Worm (Caenorhabditis elegans): ENCODE results near the gene str-205.

DNA sequence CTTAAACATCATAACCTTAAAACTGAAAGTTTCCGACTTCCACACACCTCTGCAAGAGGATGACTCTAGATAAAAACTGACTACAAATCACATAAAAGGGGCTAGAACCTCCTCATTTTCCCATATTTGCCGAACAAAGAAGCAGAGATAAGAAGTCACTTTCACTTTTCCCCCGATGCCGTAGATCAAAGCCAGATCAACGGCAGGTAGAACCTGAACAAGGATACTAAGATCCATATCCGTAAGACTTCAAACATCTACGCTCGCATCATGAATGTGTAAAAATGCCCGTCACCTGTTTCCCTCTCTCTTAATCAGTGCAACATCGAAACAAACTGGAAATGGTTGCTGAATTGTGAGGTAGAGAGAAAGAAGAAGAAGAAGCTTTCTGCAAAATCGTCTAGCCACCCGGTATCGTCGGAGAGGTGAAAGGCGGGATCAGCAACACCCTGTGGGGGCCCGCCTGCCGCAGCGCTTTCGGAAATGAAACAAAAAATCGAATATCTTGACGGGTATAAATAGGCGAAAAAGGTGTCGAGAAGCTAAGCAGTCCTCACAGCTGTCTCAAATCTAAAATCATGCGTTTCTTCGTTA, 11.0 kb downstream of the str-205 start, which contains the start of gene C02E7.6:
- TF ChIP-seq pha-4 (tag; optimal IDR thresholded peaks at IDR 0.05) (no peak), ceh-91 (GFP tag; IDR thresholded peaks at IDR 0.05) (no peak), Y56A3A.18 (GFP tag; IDR thresholded peaks at IDR 0.05) (no peak), C17E4.6 (GFP tag; IDR thresholded peaks at IDR 0.05) (no peak), nhr-179 (tag; optimal IDR thresholded peaks at IDR 0.05) (no peak), let-526 (GFP tag; IDR thresholded peaks at IDR 0.05) (no peak), attf-5 (GFP tag; optimal IDR thresholded peaks at IDR 0.05) (no peak), aptf-2 (GFP tag; conservative IDR thresholded peaks at IDR 0.05) (no peak), unc-62 (GFP tag; optimal IDR thresholded peaks at IDR 0.05) (no peak), lin-40 (tag; optimal IDR thresholded peaks at IDR 0.05) (no peak), athp-1 (tag; optimal IDR thresholded peaks at IDR 0.05) (no peak), snpc-4 (GFP tag; optimal IDR thresholded peaks at IDR 0.05) (no peak), snpc-4 (tag; optimal IDR thresholded peaks at IDR 0.05) (no peak), dox-1 (GFP tag; IDR thresholded peaks at IDR 0.05) (no peak), rcor-1 (GFP tag; IDR thresholded peaks at IDR 0.05) (no peak)

Data from whole organism, young adult.